Worm (Caenorhabditis elegans) whole organism, young adult: Measurements from ENCODE around the gene F56D2.8.

Experiments used
- cebp-2 ChIP-seq: fragments of 200-800 bp; sonication (Bioruptor generic); IDR thresholded peaks from 2 replicates; pipeline ENCODE4 v1.3.6; 2022; ENCODE audit warnings: missing genetic modification characterization, missing compliant biosample characterization
- egrh-3 ChIP-seq: fragments of 200-800 bp; sonication (Bioruptor generic); IDR thresholded peaks from 2 replicates; pipeline ENCODE4 v1.3.6; 2022; ENCODE audit warnings: missing genetic modification reagents, missing genetic modification characterization, missing compliant biosample characterization
- ets-4 ChIP-seq: fragments of 200-800 bp; sonication (Bioruptor generic); optimal IDR thresholded peaks from 2 replicates; lab custom pipeline; 2018; ENCODE audit warnings: mild to moderate bottlenecking, missing genetic modification characterization, missing compliant biosample characterization
- him-1 ChIP-seq: sonication (generic microtip); optimal IDR thresholded peaks from 2 replicates; lab custom pipeline; 2016; ENCODE audit warnings: missing genotype, missing genetic modification reagents, missing genetic modification characterization, missing compliant biosample characterization
- pha-4 ChIP-seq: fragments of 150-350 bp; sonication (generic microtip); optimal IDR thresholded peaks from 2 replicates; lab custom pipeline; 2014; ENCODE audit warnings: missing biosample characterization, missing genetic modification reagents, missing genetic modification characterization
- unc-130 ChIP-seq: sonication (generic microtip); optimal IDR thresholded peaks from 2 replicates; lab custom pipeline; 2016; ENCODE audit warnings: missing genetic modification reagents, missing genetic modification characterization, missing compliant biosample characterization

- TF ChIP-seq him-1 = no peak
- no peak for TF ChIP-seq ets-4 (GFP tag; lab: Kevin White, UChicago)
- TF ChIP-seq egrh-3 (GFP tag; lab: Robert Waterston, UW) = no peak
- no peak for TF ChIP-seq unc-130
- TF ChIP-seq pha-4 (tag; lab: Kevin White, UChicago) = no peak
- no peak for TF ChIP-seq cebp-2 (GFP tag; lab: Robert Waterston, UW)
Measured at ce11 chrIII:5572806-5573205, 9.9 kb downstream of the F56D2.8 start.
